Worm (Caenorhabditis elegans) whole organism, L4/young adult: Measurements from ENCODE around the gene C30H6.12.

Experiments
- W03F9.2 ChIP-seq: fragments of 150-350 bp; optimal IDR thresholded peaks from 2 replicates; lab custom pipeline; 2014; ENCODE audit warnings: missing biosample characterization, missing genetic modification characterization
- dao-5 ChIP-seq: sonication (generic microtip); optimal IDR thresholded peaks from 2 replicates; lab custom pipeline; 2016; ENCODE audit warnings: missing genotype, missing genetic modification characterization, moderate library complexity, missing compliant biosample characterization

DNA sequence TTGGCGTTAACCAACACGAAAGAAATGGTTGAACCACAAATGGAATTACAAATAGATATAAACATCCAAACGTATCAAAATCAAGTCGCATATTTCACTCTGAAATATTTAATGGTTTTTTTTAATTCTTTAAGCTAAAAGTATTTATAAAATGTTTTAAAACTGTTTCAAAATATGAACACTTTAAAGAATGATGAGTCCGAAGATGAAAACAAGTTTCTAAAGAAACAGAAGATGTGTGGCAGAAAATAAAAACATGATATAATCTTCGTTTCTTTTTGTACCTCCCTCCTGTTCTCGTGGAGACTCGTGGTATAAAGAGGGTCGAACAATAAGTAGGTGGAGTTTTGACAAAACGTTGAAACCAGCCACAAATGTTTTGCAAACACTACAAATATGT is 48.1 kb downstream of the C30H6.12 start, which contains the start of gene lact-6:
- no peak for TF ChIP-seq dao-5 (tag; lab: Kevin White, UChicago)
- no peak for TF ChIP-seq W03F9.2 (tag; lab: Kevin White, UChicago)
